Fruit fly (Drosophila melanogaster): ENCODE results near the gene CG10477.

DNA sequence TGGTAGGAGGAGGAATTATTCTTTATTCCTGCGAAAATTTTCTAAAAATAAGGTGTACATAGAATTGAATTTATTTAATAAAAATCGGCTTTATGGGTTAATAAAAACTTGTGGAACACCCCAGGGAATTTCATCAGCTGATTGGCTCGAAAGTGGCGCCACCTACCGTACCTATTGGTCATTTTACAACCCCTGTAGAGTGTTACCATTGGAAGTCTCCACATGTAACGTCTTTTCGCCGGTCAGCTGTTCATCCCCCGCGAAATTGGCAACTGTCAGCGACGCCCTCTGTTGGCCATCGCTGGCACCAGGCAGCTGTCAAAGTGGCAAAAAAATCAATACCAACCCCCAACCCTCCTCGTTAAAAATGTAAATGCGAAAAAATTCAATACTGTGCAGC lies 48.1 kb upstream of the CG10477 start, which contains the start of gene CG13293:
- no peak for TF ChIP-seq psq (GFP tag; optimal IDR thresholded peaks at IDR 0.05)
- no peak for TF ChIP-seq pan (optimal IDR thresholded peaks at IDR 0.05)
- TF ChIP-seq usp (GFP tag; optimal IDR thresholded peaks at IDR 0.05): no peak
- TF ChIP-seq N (GFP tag; optimal IDR thresholded peaks at IDR 0.05): no peak
- TF ChIP-seq GATAd (GFP tag; optimal IDR thresholded peaks at IDR 0.05): no peak
- no peak for TF ChIP-seq br (GFP tag; optimal IDR thresholded peaks at IDR 0.05)
- no peak for TF ChIP-seq CrebA (GFP tag; optimal IDR thresholded peaks at IDR 0.05; ENCODE audit: borderline replicate concordance)
- no peak for TF ChIP-seq tai (GFP tag; optimal IDR thresholded peaks at IDR 0.05)
- TF ChIP-seq woc (GFP tag; optimal IDR thresholded peaks at IDR 0.05): no peak

All from whole organism, wandering third instar larva.